Worm (Caenorhabditis elegans) whole organism, midembryonic: ENCODE measurements around the gene Y48A6B.7.

Experiments used
- T22C8.4 ChIP-seq: fragments of 200-800 bp; sonication (Bioruptor generic); IDR thresholded peaks from 2 replicates; pipeline ENCODE4 v1.3.6; 2022; ENCODE audit warnings: missing genetic modification characterization, missing compliant biosample characterization
- cog-1 ChIP-seq: sonication (generic microtip); optimal IDR thresholded peaks from 2 replicates; lab custom pipeline; 2016; ENCODE audit warnings: missing genetic modification characterization, missing compliant biosample characterization
- flt-1 ChIP-seq: fragments of 200-800 bp; sonication (Bioruptor generic); IDR thresholded peaks from 2 replicates; pipeline ENCODE4 v1.3.6; 2022; ENCODE audit warnings: missing genetic modification characterization, missing compliant biosample characterization
- klf-2 ChIP-seq: fragments of 200-800 bp; sonication (Bioruptor generic); conservative IDR thresholded peaks from 2 replicates; pipeline ENCODE4 v1.3.6; 2022; ENCODE audit warnings: missing genetic modification reagents, missing genetic modification characterization, missing compliant biosample characterization
- med-1 ChIP-seq: sonication (generic microtip); optimal IDR thresholded peaks from 2 replicates; lab custom pipeline; 2017; ENCODE audit warnings: missing genetic modification characterization, mild to moderate bottlenecking, missing compliant biosample characterization, antibody characterized with exemption, missing genetic modification reagents; ENCODE audit not compliant: insufficient read depth
- ref-1 ChIP-seq: fragments of 200-800 bp; sonication (Bioruptor generic); conservative IDR thresholded peaks from 2 replicates; pipeline ENCODE4 v1.3.6; 2022; ENCODE audit warnings: missing genetic modification reagents, missing genetic modification characterization, missing compliant biosample characterization
- tab-1 ChIP-seq: fragments of 200-800 bp; sonication (Bioruptor generic); IDR thresholded peaks from 2 replicates; pipeline ENCODE4 v1.3.6; 2022; ENCODE audit warnings: missing genetic modification characterization, missing compliant biosample characterization
- ztf-23 ChIP-seq: fragments of 200-800 bp; sonication (Bioruptor generic); IDR thresholded peaks from 2 replicates; pipeline ENCODE4 v1.3.6; 2022; ENCODE audit warnings: missing genetic modification reagents, missing genetic modification characterization, missing compliant biosample characterization
- ztf-29 ChIP-seq: fragments of 200-800 bp; sonication (Bioruptor generic); IDR thresholded peaks from 2 replicates; pipeline ENCODE4 v1.3.6; 2022; ENCODE audit warnings: missing genetic modification reagents, missing genetic modification characterization, missing compliant biosample characterization

DNA sequence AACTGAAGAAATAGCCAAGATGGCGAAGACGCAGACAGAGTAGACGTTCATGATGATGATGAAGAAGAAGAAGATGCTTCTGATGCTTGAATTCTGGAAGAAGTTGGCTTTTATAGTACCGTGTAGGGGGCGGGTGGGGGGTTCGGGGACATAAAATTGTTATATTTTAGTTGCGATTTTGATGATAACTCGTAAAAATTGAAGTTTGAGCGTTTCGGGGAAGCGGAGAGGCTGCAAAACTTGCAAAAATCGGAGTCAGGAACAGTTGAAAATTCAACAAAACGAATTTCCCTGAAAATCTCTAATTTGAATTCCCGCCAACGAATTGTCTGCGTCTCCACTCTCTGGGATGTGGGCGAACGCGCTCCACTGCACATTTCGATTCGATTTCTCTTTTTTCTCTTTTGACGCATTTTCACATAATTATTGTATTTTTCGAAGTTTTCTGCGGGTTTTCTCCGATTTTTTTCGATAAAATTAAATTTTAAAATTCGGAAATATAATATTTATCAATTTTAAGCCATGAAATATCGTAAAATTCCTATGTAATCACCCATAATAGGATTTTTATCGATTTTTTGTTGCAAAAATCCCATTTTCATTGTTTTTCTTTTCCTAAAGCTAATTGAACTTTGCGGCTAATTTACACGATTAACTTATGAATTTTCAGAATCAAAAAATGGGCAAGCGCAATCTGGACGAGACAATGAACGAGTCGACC, 18.7 kb downstream of the Y48A6B.7 start, which contains the start of the genes fipr-17 and Y48A6B.3:
- TF ChIP-seq klf-2 (GFP tag; lab: Robert Waterston, UW) (no peak), med-1 (no peak), ztf-29 (GFP tag; lab: Robert Waterston, UW) (no peak), flt-1 (peak; percentile 72), ref-1 (GFP tag; lab: Robert Waterston, UW) (no peak), T22C8.4 (GFP tag; lab: Robert Waterston, UW) (0 out of 2 replicates have a peak, but pooled peaks have one; percentile 38), ztf-23 (peak; percentile 72), cog-1 (tag; lab: Kevin White, UChicago) (peak; percentile 4), tab-1 (GFP tag; lab: Robert Waterston, UW) (no peak)
